Worm (Caenorhabditis elegans): ENCODE measurements around the gene ugt-13.

- no peak for TF ChIP-seq him-1 (tag; optimal IDR thresholded peaks at IDR 0.05)
- TF ChIP-seq dao-5 (tag; optimal IDR thresholded peaks at IDR 0.05), result no peak
- TF ChIP-seq W03F9.2 (tag; optimal IDR thresholded peaks at IDR 0.05), result no peak
Observed at ce11 chrV:4918091-4918624, 9.5 kb downstream of the ugt-13 start, which contains the start of gene C02E7.7.

Measured in whole organism, L4/young adult.